Fruit fly (Drosophila melanogaster): ENCODE data around the gene Pex16.

- TF ChIP-seq psq (GFP tag; optimal IDR thresholded peaks at IDR 0.05) (no peak), foxo (GFP tag; optimal IDR thresholded peaks at IDR 0.05) (no peak), br (GFP tag; optimal IDR thresholded peaks at IDR 0.05) (no peak), OdsH (GFP tag; optimal IDR thresholded peaks at IDR 0.05) (no peak), lola (GFP tag; optimal IDR thresholded peaks at IDR 0.05) (no peak), woc (GFP tag; optimal IDR thresholded peaks at IDR 0.05) (no peak), CG9705 (GFP tag; optimal IDR thresholded peaks at IDR 0.05) (no peak), pan (optimal IDR thresholded peaks at IDR 0.05) (no peak), Rel (GFP tag; optimal IDR thresholded peaks at IDR 0.05) (no peak), Rel (tag; optimal IDR thresholded peaks at IDR 0.05) (no peak), Dfd (GFP tag; optimal IDR thresholded peaks at IDR 0.05) (no peak), Jra (GFP tag; optimal IDR thresholded peaks at IDR 0.05) (no peak), usp (GFP tag; optimal IDR thresholded peaks at IDR 0.05) (no peak), Abd-B (GFP tag; optimal IDR thresholded peaks at IDR 0.05) (no peak), Hr78 (GFP tag; optimal IDR thresholded peaks at IDR 0.05) (no peak)
These were observed 9.8 kb upstream of the Pex16 start, which contains the start of gene CG11396 for dm6 chr3L:20787835-20788380.

Measured in whole organism, wandering third instar larva.